Worm (Caenorhabditis elegans): Measurements from ENCODE around the gene lys-1.

The lys-1 gene

ce11 chrV:10237171-10237570 lies 40.5 kb upstream of the lys-1 start:
- TF ChIP-seq ZK546.5 (tag; optimal IDR thresholded peaks at IDR 0.05) = no peak
- TF ChIP-seq elt-3 (tag; optimal IDR thresholded peaks at IDR 0.05) = no peak
- TF ChIP-seq F13H6.1 (tag; optimal IDR thresholded peaks at IDR 0.05) = no peak
- no peak for TF ChIP-seq unc-55 (GFP tag; optimal IDR thresholded peaks at IDR 0.05)
- no peak for TF ChIP-seq elt-1 (tag; optimal IDR thresholded peaks at IDR 0.05)
- no peak for TF ChIP-seq aly-2 (tag; optimal IDR thresholded peaks at IDR 0.05)
- TF ChIP-seq unc-62 (GFP tag; optimal IDR thresholded peaks at IDR 0.05) = no peak
- no peak for TF ChIP-seq unc-39 (tag; optimal IDR thresholded peaks at IDR 0.05)
- TF ChIP-seq fos-1 (tag; optimal IDR thresholded peaks at IDR 0.05) = no peak
- TF ChIP-seq Y55F3AM.14 (GFP tag; optimal IDR thresholded peaks at IDR 0.05) = no peak
- TF ChIP-seq nhr-23 (tag; optimal IDR thresholded peaks at IDR 0.05) = no peak
- TF ChIP-seq ceh-82 (tag; optimal IDR thresholded peaks at IDR 0.05) = no peak
- TF ChIP-seq alr-1 (tag; optimal IDR thresholded peaks at IDR 0.05) = no peak
- TF ChIP-seq gmeb-1 (tag; optimal IDR thresholded peaks at IDR 0.05) = no peak
- no peak for TF ChIP-seq egl-27 (tag; optimal IDR thresholded peaks at IDR 0.05)
- no peak for TF ChIP-seq nhr-21 (tag; optimal IDR thresholded peaks at IDR 0.05)
- no peak for TF ChIP-seq R02D3.7 (tag; optimal IDR thresholded peaks at IDR 0.05)
- no peak for TF ChIP-seq sma-9 (GFP tag; optimal IDR thresholded peaks at IDR 0.05)
- no peak for TF ChIP-seq sma-9 (tag; optimal IDR thresholded peaks at IDR 0.05)

- TF ChIP-seq ceh-82 (tag; optimal IDR thresholded peaks at IDR 0.05) (no peak), lin-11 (tag; optimal IDR thresholded peaks at IDR 0.05) (no peak), skn-1 (tag; optimal IDR thresholded peaks at IDR 0.05) (no peak), nhr-237 (tag; optimal IDR thresholded peaks at IDR 0.05) (no peak), mdl-1 (tag; optimal IDR thresholded peaks at IDR 0.05) (no peak), nhr-10 (tag; optimal IDR thresholded peaks at IDR 0.05) (no peak), sem-4 (tag; optimal IDR thresholded peaks at IDR 0.05) (no peak), lin-39 (tag; optimal IDR thresholded peaks at IDR 0.05) (no peak)
Observed at ce11 chrV:10237959-10238444, 39.7 kb upstream of the lys-1 start.

ce11 chrV:10238665-10239064 lies 39.0 kb upstream of the lys-1 start, which contains the start of gene fubl-1:
fubl-1 (minus strand) TSS chrV:10238866.
- no peak for TF ChIP-seq dmd-4 (tag; optimal IDR thresholded peaks at IDR 0.05)
- TF ChIP-seq ama-1 (optimal IDR thresholded peaks at IDR 0.05) = peak; percentile 29
- peak; percentile 50 for TF ChIP-seq C34F6.9 (tag; optimal IDR thresholded peaks at IDR 0.05)
- peak in 1 of 2 experiments; percentile 43 for TF ChIP-seq lsy-2 (tag; optimal IDR thresholded peaks at IDR 0.05)
- peak; percentile 64 for TF ChIP-seq lin-11 (tag; optimal IDR thresholded peaks at IDR 0.05)
- TF ChIP-seq nhr-129 (tag; optimal IDR thresholded peaks at IDR 0.05) = peak; percentile 29
- TF ChIP-seq unc-55 (GFP tag; optimal IDR thresholded peaks at IDR 0.05) = peak; percentile 33
- no peak for TF ChIP-seq ztf-4 (tag; optimal IDR thresholded peaks at IDR 0.05)

ce11 chrV:10239861-10240260 lies 37.8 kb upstream of the lys-1 start, which contains the start of gene fipr-8:
fipr-8 (minus strand) TSS chrV:10239961.
- no peak for TF ChIP-seq Y55F3AM.14 (GFP tag; optimal IDR thresholded peaks at IDR 0.05)
- no peak for TF ChIP-seq mab-5 (tag; optimal IDR thresholded peaks at IDR 0.05)

ce11 chrV:10241121-10241803 lies 36.4 kb upstream of the lys-1 start, which contains the start of the genes C12D8.21 and col-148:
C12D8.21 (minus strand) TSS chrV:10241188.
col-148 (plus strand) TSS chrV:10241753.
- no peak for TF ChIP-seq nhr-6 (tag; optimal IDR thresholded peaks at IDR 0.05)
- TF ChIP-seq lin-13 (GFP tag; optimal IDR thresholded peaks at IDR 0.05) = no peak
- no peak for TF ChIP-seq egl-27 (tag; optimal IDR thresholded peaks at IDR 0.05)
- TF ChIP-seq ceh-16 (tag; optimal IDR thresholded peaks at IDR 0.05) = no peak
- TF ChIP-seq ztf-1 (GFP tag; conservative IDR thresholded peaks at IDR 0.05) = no peak
- TF ChIP-seq unc-55 (GFP tag; optimal IDR thresholded peaks at IDR 0.05) = no peak
- TF ChIP-seq lin-39 (tag; optimal IDR thresholded peaks at IDR 0.05) = no peak
- no peak for TF ChIP-seq R02D3.7 (tag; optimal IDR thresholded peaks at IDR 0.05)
